Worm (Caenorhabditis elegans) whole organism, L4/young adult: ENCODE data around the gene noca-2.

Experiments used
- W03F9.2 ChIP-seq: fragments of 150-350 bp; optimal IDR thresholded peaks from 2 replicates; lab custom pipeline; 2014; ENCODE audit warnings: missing biosample characterization, missing genetic modification characterization
- him-1 ChIP-seq: sonication (generic microtip); optimal IDR thresholded peaks from 2 replicates; lab custom pipeline; 2016; ENCODE audit warnings: missing genotype, missing genetic modification reagents, missing genetic modification characterization, missing compliant biosample characterization

- TF ChIP-seq him-1 (no peak), W03F9.2 (tag; lab: Kevin White, UChicago) (no peak)
Observed at ce11 chrX:11680851-11681250, 13.9 kb downstream of the noca-2 start, which contains the start of gene T04F8.7.
